Worm (Caenorhabditis elegans) whole organism, late embryonic: ENCODE measurements around the gene dph-5.

ENCODE experiments used
- C08G9.2 ChIP-seq: sonication (generic microtip); optimal IDR thresholded peaks from 2 replicates; lab custom pipeline; 2016; ENCODE audit warnings: mild to moderate bottlenecking, missing genetic modification characterization, moderate library complexity, missing compliant biosample characterization
- C38D4.7 ChIP-seq: fragments of 200-800 bp; sonication (Bioruptor generic); optimal IDR thresholded peaks from 2 replicates; lab custom pipeline; 2018; ENCODE audit warnings: mild to moderate bottlenecking, missing genetic modification characterization, moderate library complexity, missing compliant biosample characterization
- F13H6.1 ChIP-seq: sonication (generic microtip); optimal IDR thresholded peaks from 2 replicates; lab custom pipeline; 2016; ENCODE audit warnings: missing genetic modification characterization, missing compliant biosample characterization
- ahr-1 ChIP-seq: sonication (generic microtip); optimal IDR thresholded peaks from 2 replicates; lab custom pipeline; 2016; ENCODE audit warnings: missing genetic modification characterization, missing compliant biosample characterization
- ama-1 ChIP-seq: fragments of 150-350 bp; optimal IDR thresholded peaks from 2 replicates; lab custom pipeline; 2014
- ceh-18 ChIP-seq: sonication (generic microtip); optimal IDR thresholded peaks from 2 replicates; lab custom pipeline; 2016; ENCODE audit warnings: missing genetic modification characterization, missing compliant biosample characterization
- ceh-19 ChIP-seq: fragments of 200-800 bp; sonication (Bioruptor generic); optimal IDR thresholded peaks from 2 replicates; lab custom pipeline; 2018; ENCODE audit warnings: mild to moderate bottlenecking, missing genetic modification characterization, missing compliant biosample characterization
- ceh-2 ChIP-seq: sonication (generic microtip); optimal IDR thresholded peaks from 2 replicates; lab custom pipeline; 2016; ENCODE audit warnings: missing genotype, missing genetic modification characterization, missing compliant biosample characterization
- ceh-24 ChIP-seq: sonication (generic microtip); optimal IDR thresholded peaks from 2 replicates; lab custom pipeline; 2016; ENCODE audit warnings: mild to moderate bottlenecking, missing genetic modification characterization, missing compliant biosample characterization
- ceh-30 ChIP-seq: fragments of 150-350 bp; optimal IDR thresholded peaks from 2 replicates; lab custom pipeline; 2014; ENCODE audit warnings: missing biosample characterization, missing genetic modification characterization
- ceh-34 ChIP-seq: sonication (generic microtip); optimal IDR thresholded peaks from 2 replicates; lab custom pipeline; 2016; ENCODE audit warnings: mild to moderate bottlenecking, missing genetic modification characterization, missing compliant biosample characterization
- ceh-45 ChIP-seq: fragments of 200-800 bp; sonication (Bioruptor generic); IDR thresholded peaks from 2 replicates; pipeline ENCODE4 v1.3.6; 2022; ENCODE audit warnings: missing genetic modification reagents, missing genetic modification characterization, missing compliant biosample characterization
- ceh-9 ChIP-seq: sonication (generic microtip); optimal IDR thresholded peaks from 2 replicates; lab custom pipeline; 2016; ENCODE audit warnings: mild to moderate bottlenecking, missing genetic modification characterization, inconsistent platforms, missing compliant biosample characterization
- dmd-4 ChIP-seq: sonication (generic microtip); optimal IDR thresholded peaks from 2 replicates; lab custom pipeline; 2016; ENCODE audit warnings: borderline replicate concordance, missing genetic modification characterization, missing compliant biosample characterization
- dve-1 ChIP-seq: sonication (generic microtip); optimal IDR thresholded peaks from 2 replicates; lab custom pipeline; 2017; ENCODE audit warnings: antibody characterized with exemption, mild to moderate bottlenecking, missing genetic modification characterization, missing compliant biosample characterization
- elt-2 ChIP-seq: sonication (generic microtip); optimal IDR thresholded peaks from 2 replicates; lab custom pipeline; 2016; ENCODE audit warnings: missing genetic modification reagents, missing genetic modification characterization, missing compliant biosample characterization
- ets-4 ChIP-seq: sonication (generic microtip); optimal IDR thresholded peaks from 2 replicates; lab custom pipeline; 2016; ENCODE audit warnings: missing genetic modification characterization, missing compliant biosample characterization
- fkh-10 ChIP-seq: fragments of 150-350 bp; optimal IDR thresholded peaks from 2 replicates; lab custom pipeline; 2014; ENCODE audit warnings: missing biosample characterization, missing genetic modification reagents, missing genetic modification characterization
- gmeb-2 ChIP-seq: sonication (generic microtip); optimal IDR thresholded peaks from 2 replicates; lab custom pipeline; 2016; ENCODE audit warnings: missing genetic modification characterization, inconsistent platforms, missing compliant biosample characterization
- hlh-15 ChIP-seq: sonication (generic microtip); optimal IDR thresholded peaks from 2 replicates; lab custom pipeline; 2016; ENCODE audit warnings: missing genetic modification characterization, missing compliant biosample characterization
- hlh-30 ChIP-seq: sonication (generic microtip); optimal IDR thresholded peaks from 2 replicates; lab custom pipeline; 2017; ENCODE audit warnings: antibody characterized with exemption, missing genetic modification characterization, missing compliant biosample characterization; ENCODE audit not compliant: insufficient read depth
- hlh-6 ChIP-seq: sonication (generic microtip); optimal IDR thresholded peaks from 2 replicates; lab custom pipeline; 2016; ENCODE audit warnings: missing genotype, missing genetic modification characterization, missing compliant biosample characterization
- hlh-8 ChIP-seq: sonication (generic microtip); optimal IDR thresholded peaks from 2 replicates; lab custom pipeline; 2016; ENCODE audit warnings: missing genotype, missing genetic modification characterization, missing compliant biosample characterization
- lim-6 ChIP-seq: sonication (generic microtip); optimal IDR thresholded peaks from 2 replicates; lab custom pipeline; 2016; ENCODE audit warnings: missing genetic modification characterization, missing compliant biosample characterization
- madf-2 ChIP-seq: sonication (generic microtip); optimal IDR thresholded peaks from 2 replicates; lab custom pipeline; 2017; ENCODE audit warnings: missing genetic modification characterization, missing compliant biosample characterization
- mec-3 ChIP-seq: sonication (generic microtip); optimal IDR thresholded peaks from 2 replicates; lab custom pipeline; 2016; ENCODE audit warnings: borderline replicate concordance, missing genetic modification characterization, missing compliant biosample characterization
- nhr-11 ChIP-seq: fragments of 150-350 bp; optimal IDR thresholded peaks from 2 replicates; lab custom pipeline; 2014; ENCODE audit warnings: missing biosample characterization, missing genetic modification characterization
- nhr-232 ChIP-seq: sonication (generic microtip); optimal IDR thresholded peaks from 2 replicates; lab custom pipeline; 2016; ENCODE audit warnings: missing genetic modification characterization, missing compliant biosample characterization
- npax-4 ChIP-seq: sonication (generic microtip); optimal IDR thresholded peaks from 2 replicates; lab custom pipeline; 2016; ENCODE audit warnings: missing genetic modification characterization, missing compliant biosample characterization
- pag-3 ChIP-seq: sonication (generic microtip); optimal IDR thresholded peaks from 2 replicates; lab custom pipeline; 2016; ENCODE audit warnings: missing compliant biosample characterization, missing genetic modification characterization, borderline replicate concordance
- pat-9 ChIP-seq: fragments of 200-800 bp; sonication (Bioruptor generic); optimal IDR thresholded peaks from 2 replicates; lab custom pipeline; 2018; ENCODE audit warnings: mild to moderate bottlenecking, missing genetic modification characterization, moderate library complexity, missing compliant biosample characterization
- pax-1 ChIP-seq: fragments of 150-350 bp; optimal IDR thresholded peaks from 2 replicates; lab custom pipeline; 2014; ENCODE audit warnings: missing biosample characterization, missing genetic modification characterization
- pha-2 ChIP-seq: sonication (generic microtip); optimal IDR thresholded peaks from 2 replicates; lab custom pipeline; 2017; ENCODE audit warnings: mild to moderate bottlenecking, missing genetic modification characterization, missing compliant biosample characterization
- pha-4 ChIP-seq: fragments of 150-350 bp; optimal IDR thresholded peaks from 2 replicates; lab custom pipeline; 2018; ENCODE audit warnings: missing biosample characterization, missing genetic modification reagents, missing genetic modification characterization
- pqm-1 ChIP-seq: sonication (generic microtip); optimal IDR thresholded peaks from 2 replicates; lab custom pipeline; 2016; ENCODE audit warnings: missing genetic modification characterization, missing compliant biosample characterization
- ref-2 ChIP-seq: sonication (generic microtip); optimal IDR thresholded peaks from 2 replicates; lab custom pipeline; 2016; ENCODE audit warnings: missing genetic modification characterization, missing compliant biosample characterization
- sdc-2 ChIP-seq: sonication (generic microtip); optimal IDR thresholded peaks from 2 replicates; lab custom pipeline; 2016; ENCODE audit warnings: missing genotype, missing genetic modification characterization, missing compliant biosample characterization
- syd-9 ChIP-seq: sonication (generic microtip); optimal IDR thresholded peaks from 2 replicates; lab custom pipeline; 2016; ENCODE audit warnings: mild to moderate bottlenecking, missing genetic modification characterization, moderate library complexity, missing compliant biosample characterization
- tbx-7 ChIP-seq: sonication (generic microtip); optimal IDR thresholded peaks from 2 replicates; lab custom pipeline; 2016; ENCODE audit warnings: missing genotype, missing genetic modification characterization, missing compliant biosample characterization
- unc-3 ChIP-seq, 2 experiments: fragments of 200-800 bp in 1 of 2; sonication (Bioruptor generic) in 1 of 2; sonication (generic microtip) in 1 of 2; conservative IDR thresholded peaks in 1 of 2; optimal IDR thresholded peaks in 1 of 2; 2 replicates each; pipeline versions ENCODE4 v1.3.6 to Lab custom; 2016 to 2022; ENCODE audit warnings: missing compliant biosample characterization in 2 of 2, missing genetic modification characterization in 2 of 2, missing genetic modification reagents in 1 of 2
- unc-55 ChIP-seq: sonication (generic microtip); optimal IDR thresholded peaks from 2 replicates; lab custom pipeline; 2017; ENCODE audit warnings: missing biosample characterization, missing genetic modification reagents, missing genetic modification characterization
- unc-86 ChIP-seq: sonication (generic microtip); optimal IDR thresholded peaks from 2 replicates; lab custom pipeline; 2016; ENCODE audit warnings: missing genetic modification characterization, missing compliant biosample characterization
- ztf-16 ChIP-seq: sonication (generic microtip); optimal IDR thresholded peaks from 2 replicates; lab custom pipeline; 2017; ENCODE audit warnings: missing genetic modification characterization, missing compliant biosample characterization

dph-5 gene

DNA sequence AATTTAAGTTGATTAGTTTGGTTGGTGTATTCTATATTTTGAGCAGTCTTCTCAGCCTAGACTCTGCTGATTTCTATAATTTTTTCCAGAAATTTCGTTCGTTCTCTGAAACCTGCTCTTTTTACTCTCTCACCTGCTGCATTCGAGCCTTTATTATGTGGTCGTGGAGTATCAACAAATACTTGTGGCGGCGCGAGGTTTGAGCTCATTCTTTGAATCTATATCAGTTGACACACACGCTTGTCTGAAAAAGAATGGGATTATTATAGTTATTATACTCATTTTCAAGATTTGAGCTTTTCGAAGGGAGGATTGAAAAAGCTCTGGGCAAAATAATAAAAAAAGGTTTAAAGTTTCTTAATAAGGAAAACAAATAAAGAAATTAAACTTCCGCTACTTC is 26.0 kb downstream of the dph-5 start:
- TF ChIP-seq pag-3 = no peak
- no peak for TF ChIP-seq ztf-16 (tag; lab: Kevin White, UChicago)
- no peak for TF ChIP-seq ceh-18 (tag; lab: Kevin White, UChicago)
- TF ChIP-seq gmeb-2 = no peak
- TF ChIP-seq hlh-8 = no peak
- TF ChIP-seq mec-3 (tag; lab: Kevin White, UChicago) = no peak
- no peak for TF ChIP-seq madf-2 (tag; lab: Kevin White, UChicago)
- TF ChIP-seq, all 69 proteins: peak for 0

DNA sequence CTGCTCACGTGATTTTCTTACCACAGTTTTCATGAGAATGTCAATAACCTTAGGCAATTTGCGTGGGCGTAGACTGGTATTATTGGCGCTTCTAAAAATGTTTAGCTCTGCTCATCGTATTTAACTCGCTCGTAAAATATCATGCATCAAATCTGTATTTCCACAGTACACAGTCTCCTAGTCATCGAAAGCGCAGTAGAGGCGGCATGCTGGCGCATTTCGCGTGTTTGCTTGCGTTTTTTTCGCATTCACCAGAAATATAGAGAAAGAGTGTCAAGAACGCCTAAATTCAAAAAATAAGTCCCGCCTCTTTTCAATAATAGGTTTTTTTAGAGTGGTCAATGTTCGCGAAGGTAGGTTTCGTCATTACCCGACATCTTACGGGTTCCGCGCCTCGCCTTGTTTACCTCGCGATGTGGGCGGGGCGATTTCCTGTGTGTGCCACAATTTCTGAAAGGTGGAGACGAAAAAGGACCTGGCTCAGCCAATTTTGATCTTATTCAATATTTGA is 26.7 kb downstream of the dph-5 start:
- TF ChIP-seq C38D4.7 (GFP tag; lab: Kevin White, UChicago) = no peak
- no peak for TF ChIP-seq fkh-10
- TF ChIP-seq pag-3 = no peak
- TF ChIP-seq lim-6 (tag; lab: Kevin White, UChicago) = no peak
- TF ChIP-seq ets-4 (tag; lab: Kevin White, UChicago) = no peak
- TF ChIP-seq syd-9 = no peak
- no peak for TF ChIP-seq nhr-232
- TF ChIP-seq elt-2 (tag; lab: Kevin White, UChicago) = no peak
- no peak for TF ChIP-seq pha-4
- no peak for TF ChIP-seq unc-86 (tag; lab: Kevin White, UChicago)
- no peak for TF ChIP-seq pqm-1 (tag; lab: Kevin White, UChicago)
- TF ChIP-seq hlh-8 = no peak
- TF ChIP-seq ceh-2 (tag; lab: Kevin White, UChicago) = no peak
- TF ChIP-seq unc-55 (GFP tag; lab: Kevin White, UChicago) = no peak
- TF ChIP-seq C08G9.2 (tag; lab: Kevin White, UChicago) = no peak
- TF ChIP-seq ceh-18 (tag; lab: Kevin White, UChicago) = no peak
- TF ChIP-seq tbx-7 (tag; lab: Kevin White, UChicago) = no peak
- TF ChIP-seq pha-2 (tag; lab: Kevin White, UChicago) = no peak
- TF ChIP-seq ceh-19 (GFP tag; lab: Kevin White, UChicago) = no peak

DNA sequence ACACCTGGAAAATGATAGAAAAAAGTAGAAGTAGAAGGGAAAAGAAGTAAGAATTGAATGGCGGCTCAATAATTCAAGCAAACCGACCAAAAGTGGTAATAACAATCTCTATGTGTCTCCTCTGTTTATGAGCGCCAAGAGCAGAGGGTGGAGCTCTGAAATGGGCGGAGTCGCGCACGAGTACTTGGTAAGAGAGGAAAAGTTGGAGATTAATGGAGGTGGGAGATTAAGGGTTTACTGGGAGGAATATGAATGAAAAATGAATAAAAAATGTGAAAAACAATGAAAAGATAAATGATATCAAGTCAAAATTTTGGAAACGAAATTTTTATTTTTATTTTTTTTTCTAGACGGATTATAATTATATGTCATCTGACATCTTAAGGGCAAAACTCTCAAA is 27.7 kb downstream of the dph-5 start:
- TF ChIP-seq ref-2 (tag; lab: Kevin White, UChicago) = no peak
- no peak for TF ChIP-seq dmd-4 (tag; lab: Kevin White, UChicago)
- TF ChIP-seq nhr-11 (tag; lab: Kevin White, UChicago) = no peak
- TF ChIP-seq sdc-2 (tag; lab: Kevin White, UChicago) = no peak
- TF ChIP-seq ceh-45 (GFP tag; lab: Robert Waterston, UW) = no peak
- TF ChIP-seq syd-9 = no peak
- TF ChIP-seq dve-1 (tag; lab: Kevin White, UChicago) = no peak
- no peak for TF ChIP-seq pat-9 (tag; lab: Kevin White, UChicago)
- no peak for TF ChIP-seq pax-1
- no peak for TF ChIP-seq ztf-16 (tag; lab: Kevin White, UChicago)
- no peak for TF ChIP-seq hlh-15 (tag; lab: Kevin White, UChicago)
- no peak for TF ChIP-seq C08G9.2 (tag; lab: Kevin White, UChicago)
- TF ChIP-seq ceh-9 (tag; lab: Kevin White, UChicago) = no peak
- TF ChIP-seq ahr-1 = no peak
- no peak for TF ChIP-seq ama-1 (lab: Kevin White, UChicago)
- no peak for TF ChIP-seq unc-3 (GFP tag; conservative IDR thresholded peaks at IDR 0.05; lab: Robert Waterston, UW)
- no peak for TF ChIP-seq unc-3 (tag; optimal IDR thresholded peaks at IDR 0.05; lab: Kevin White, UChicago)
- no peak for TF ChIP-seq npax-4 (tag; lab: Kevin White, UChicago)

DNA sequence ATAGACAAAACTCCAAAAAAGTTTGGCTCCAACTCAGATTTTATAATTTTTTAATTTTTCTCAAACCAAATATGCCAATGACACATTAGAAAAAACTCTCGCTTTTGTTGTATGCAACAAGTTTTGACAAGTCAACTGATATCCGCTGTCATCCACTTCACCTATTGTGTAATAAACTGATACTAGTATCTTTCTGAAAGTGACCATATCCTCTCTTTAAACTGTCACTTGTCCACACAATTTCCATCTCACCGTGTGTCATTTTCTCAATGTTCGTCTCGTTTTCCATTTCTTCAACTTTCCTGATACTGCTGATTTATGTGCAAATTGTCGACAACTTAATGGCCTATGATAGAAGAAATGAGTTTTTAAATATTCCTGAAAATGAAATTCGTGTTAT is 33.1 kb downstream of the dph-5 start, which contains the start of the genes C33B4.5 and C33B4.4:
Gene C33B4.5, plus strand, starts transcription at position 270 of the 400 bp plus-strand sequence.
Gene C33B4.4, minus strand, starts transcription at position 385 of the 400 bp plus-strand sequence.
- no peak for TF ChIP-seq ceh-30 (tag; lab: Kevin White, UChicago)
- TF ChIP-seq ceh-24 (tag; lab: Kevin White, UChicago) = no peak
- no peak for TF ChIP-seq ceh-34 (tag; lab: Kevin White, UChicago)
- TF ChIP-seq hlh-6 (tag; lab: Kevin White, UChicago) = no peak
- TF ChIP-seq pag-3 = no peak
- TF ChIP-seq lim-6 (tag; lab: Kevin White, UChicago) = no peak
- TF ChIP-seq F13H6.1 (tag; lab: Kevin White, UChicago) = no peak
- no peak for TF ChIP-seq dmd-4 (tag; lab: Kevin White, UChicago)
- TF ChIP-seq unc-3 (GFP tag; conservative IDR thresholded peaks at IDR 0.05; lab: Robert Waterston, UW) = no peak
- no peak for TF ChIP-seq unc-3 (tag; optimal IDR thresholded peaks at IDR 0.05; lab: Kevin White, UChicago)
- no peak for TF ChIP-seq ztf-16 (tag; lab: Kevin White, UChicago)
- TF ChIP-seq hlh-30 (tag; lab: Kevin White, UChicago) = no peak
- no peak for TF ChIP-seq pax-1
- TF ChIP-seq, all 69 proteins: peak for 0
